Fruit fly (Drosophila melanogaster) whole organism: Measurements from ENCODE around the gene Pop2.

ENCODE experiments used
- Dll ChIP-seq: fragments of >200 bp; optimal IDR thresholded peaks from 2 replicates; lab custom pipeline; 2017
- EcR ChIP-seq, 2 experiments: fragments of >200 bp; optimal IDR thresholded peaks; 2 replicates each; lab custom pipeline; 2017; ENCODE audit warnings: missing biosample characterization in 2 of 2, missing genetic modification characterization in 2 of 2, missing genetic modification reagents in 2 of 2
- usp ChIP-seq: fragments of >200 bp; optimal IDR thresholded peaks from 2 replicates; lab custom pipeline; 2017; ENCODE audit warnings: missing biosample characterization, missing genetic modification characterization, mixed read lengths

DNA sequence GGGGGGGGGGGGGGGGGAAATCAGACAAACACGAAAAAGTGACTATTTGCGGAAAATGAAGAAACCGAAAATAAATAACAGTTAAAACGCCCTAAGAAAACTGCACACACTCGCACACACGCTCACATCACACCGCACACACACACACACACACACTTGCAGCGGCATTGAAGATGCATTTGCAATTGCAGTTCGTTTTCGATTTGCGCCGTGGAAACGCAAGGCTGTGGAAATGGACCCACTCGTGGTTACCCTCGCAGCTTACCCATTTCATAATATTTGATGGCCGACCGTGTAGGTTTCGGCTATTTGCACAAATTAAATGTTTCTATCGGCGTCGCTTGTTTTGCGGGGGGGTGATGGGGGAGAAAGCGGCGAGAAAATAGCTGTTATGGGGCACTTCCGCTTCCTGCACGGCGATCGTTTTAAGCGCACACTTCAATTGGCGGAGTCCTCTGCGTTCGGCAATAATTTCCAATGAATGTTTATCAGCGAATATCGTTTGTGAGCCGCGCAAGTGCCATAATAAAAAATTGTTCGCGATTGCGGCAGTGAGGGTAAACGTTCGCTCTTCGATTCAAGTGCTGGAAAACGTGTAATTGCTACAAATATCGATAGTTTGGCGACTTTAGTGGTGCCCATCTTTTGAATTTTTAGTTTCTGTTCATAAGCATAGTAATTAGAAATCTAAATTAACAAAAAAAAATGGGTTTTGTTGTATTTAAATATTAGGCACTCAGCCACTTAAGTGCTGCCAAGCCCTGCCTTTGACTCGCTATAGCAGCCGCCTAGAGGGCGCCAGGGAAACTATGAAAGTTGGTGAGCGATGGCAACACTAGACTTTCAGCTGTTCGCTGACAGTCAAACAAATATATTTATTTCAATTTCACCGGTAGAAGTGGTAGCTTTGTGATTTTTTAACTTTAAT lies at the start of gene Pop2, which contains the start of gene CG6928:
- TF ChIP-seq EcR (GFP tag; optimal IDR thresholded peaks at IDR 0.05; lab: Kevin White, UChicago), result no peak
- TF ChIP-seq Dll (lab: Kevin White, UChicago), result no peak
- TF ChIP-seq usp, result no peak
